Worm (Caenorhabditis elegans) whole organism, L1 larva: ENCODE results near the gene rgs-5.
A peak's percentile ranks its signal among the peaks of the same experiment; 100 is the strongest.

ENCODE experiments used
- C34B4.2 ChIP-seq: sonication (generic microtip); optimal IDR thresholded peaks from 2 replicates; lab custom pipeline; 2017; ENCODE audit warnings: mild to moderate bottlenecking, missing genetic modification characterization, missing compliant biosample characterization
- F16B12.6 ChIP-seq: fragments of 150-350 bp; optimal IDR thresholded peaks from 2 replicates; lab custom pipeline; 2014; ENCODE audit warnings: missing biosample characterization, missing genetic modification characterization
- Y116A8C.19 ChIP-seq: sonication (generic microtip); optimal IDR thresholded peaks from 2 replicates; lab custom pipeline; 2016; ENCODE audit warnings: missing compliant biosample characterization, missing genetic modification characterization, borderline replicate concordance
- aha-1 ChIP-seq: fragments of 150-350 bp; optimal IDR thresholded peaks from 2 replicates; lab custom pipeline; 2014; ENCODE audit warnings: missing biosample characterization, missing genetic modification characterization
- alr-1 ChIP-seq: fragments of 200-800 bp; sonication (Bioruptor generic); optimal IDR thresholded peaks from 2 replicates; lab custom pipeline; 2018; ENCODE audit warnings: borderline replicate concordance, mild to moderate bottlenecking, missing genetic modification characterization, missing compliant biosample characterization
- ama-1 ChIP-seq: fragments of 150-350 bp; optimal IDR thresholded peaks from 2 replicates; lab custom pipeline; 2014
- blmp-1 ChIP-seq: fragments of 150-350 bp; optimal IDR thresholded peaks from 2 replicates; lab custom pipeline; 2014; ENCODE audit warnings: missing biosample characterization, missing genetic modification characterization
- ceh-63 ChIP-seq: fragments of 200-800 bp; sonication (Bioruptor generic); optimal IDR thresholded peaks from 2 replicates; lab custom pipeline; 2018; ENCODE audit warnings: mild to moderate bottlenecking, missing genetic modification characterization, missing compliant biosample characterization
- ceh-8 ChIP-seq: fragments of 200-800 bp; sonication (Bioruptor generic); optimal IDR thresholded peaks from 2 replicates; lab custom pipeline; 2018; ENCODE audit warnings: mild to moderate bottlenecking, missing genetic modification characterization, moderate library complexity, missing compliant biosample characterization
- ceh-88 ChIP-seq: fragments of 200-800 bp; sonication (Bioruptor generic); IDR thresholded peaks from 2 replicates; pipeline ENCODE4 v1.3.6; 2022; ENCODE audit warnings: missing genetic modification characterization, missing compliant biosample characterization
- ceh-90 ChIP-seq: sonication (generic microtip); optimal IDR thresholded peaks from 2 replicates; lab custom pipeline; 2016; ENCODE audit warnings: missing genetic modification characterization, missing compliant biosample characterization
- ces-1 ChIP-seq: fragments of 150-350 bp; optimal IDR thresholded peaks from 2 replicates; lab custom pipeline; 2014; ENCODE audit warnings: missing biosample characterization, missing genetic modification reagents, missing genetic modification characterization
- dsc-1 ChIP-seq: sonication (generic microtip); optimal IDR thresholded peaks from 2 replicates; lab custom pipeline; 2016; ENCODE audit warnings: mild to moderate bottlenecking, missing genetic modification characterization, missing compliant biosample characterization
- elt-3 ChIP-seq, 6 experiments: fragments of 150-350 bp in 1 of 6; sonication (generic microtip); optimal IDR thresholded peaks; 2 replicates each; lab custom pipeline; 2017 to 2018; ENCODE audit warnings: missing biosample characterization in 6 of 6, missing genetic modification characterization in 6 of 6, inconsistent platforms in 1 of 6
- ets-5 ChIP-seq: fragments of 200-800 bp; sonication (Bioruptor generic); IDR thresholded peaks from 2 replicates; pipeline ENCODE4 v1.3.6; 2022; ENCODE audit warnings: missing genetic modification characterization, missing compliant biosample characterization
- fkh-10 ChIP-seq: sonication (generic microtip); optimal IDR thresholded peaks from 2 replicates; lab custom pipeline; 2017; ENCODE audit warnings: missing biosample characterization, missing genetic modification reagents, missing genetic modification characterization
- fkh-4 ChIP-seq: sonication (generic microtip); optimal IDR thresholded peaks from 2 replicates; lab custom pipeline; 2016; ENCODE audit warnings: missing compliant biosample characterization, missing genetic modification characterization, borderline replicate concordance
- fkh-8 ChIP-seq: sonication (generic microtip); optimal IDR thresholded peaks from 2 replicates; lab custom pipeline; 2016; ENCODE audit warnings: mild to moderate bottlenecking, missing genetic modification characterization, missing compliant biosample characterization
- fos-1 ChIP-seq: fragments of 150-350 bp; optimal IDR thresholded peaks from 2 replicates; lab custom pipeline; 2014; ENCODE audit warnings: missing biosample characterization, missing genetic modification characterization
- grh-1 ChIP-seq: fragments of 200-800 bp; sonication (Bioruptor generic); IDR thresholded peaks from 2 replicates; pipeline ENCODE4 v1.3.6; 2022; ENCODE audit warnings: missing genetic modification reagents, missing genetic modification characterization, missing compliant biosample characterization
- irx-1 ChIP-seq: sonication (generic microtip); optimal IDR thresholded peaks from 2 replicates; lab custom pipeline; 2016; ENCODE audit warnings: missing genetic modification characterization, missing compliant biosample characterization
- jun-1 ChIP-seq: fragments of 150-350 bp; optimal IDR thresholded peaks from 2 replicates; lab custom pipeline; 2014; ENCODE audit warnings: missing biosample characterization, missing genetic modification reagents, missing genetic modification characterization
- lin-13 ChIP-seq: fragments of 150-350 bp; optimal IDR thresholded peaks from 2 replicates; lab custom pipeline; 2014; ENCODE audit warnings: missing biosample characterization, missing genetic modification reagents, missing genetic modification characterization
- lin-14 ChIP-seq: fragments of 200-800 bp; sonication (Bioruptor generic); optimal IDR thresholded peaks from 2 replicates; lab custom pipeline; 2018; ENCODE audit warnings: mild to moderate bottlenecking, missing genetic modification characterization, moderate library complexity, missing compliant biosample characterization
- lin-35 ChIP-seq, 2 experiments: fragments of 150-350 bp; optimal IDR thresholded peaks; 2 replicates each; lab custom pipeline; 2014; ENCODE audit warnings: missing biosample characterization in 2 of 2, missing genetic modification characterization in 2 of 2, missing genetic modification reagents in 2 of 2
- lin-39 ChIP-seq: fragments of 150-350 bp; optimal IDR thresholded peaks from 2 replicates; lab custom pipeline; 2014; ENCODE audit warnings: missing biosample characterization, missing genetic modification reagents, missing genetic modification characterization
- mab-9 ChIP-seq: fragments of 200-800 bp; sonication (Bioruptor generic); IDR thresholded peaks from 2 replicates; pipeline ENCODE4 v1.3.6; 2022; ENCODE audit warnings: missing genetic modification reagents, missing genetic modification characterization, missing compliant biosample characterization
- mdl-1 ChIP-seq, 2 experiments: fragments of 150-350 bp; optimal IDR thresholded peaks; 2 replicates each; lab custom pipeline; 2014 to 2017; ENCODE audit warnings: missing biosample characterization in 2 of 2, missing genetic modification characterization in 2 of 2, inconsistent platforms in 1 of 2
- mep-1 ChIP-seq: fragments of 150-350 bp; optimal IDR thresholded peaks from 2 replicates; lab custom pipeline; 2014; ENCODE audit warnings: missing biosample characterization, missing genetic modification characterization
- nhr-11 ChIP-seq: fragments of 150-350 bp; optimal IDR thresholded peaks from 2 replicates; lab custom pipeline; 2014; ENCODE audit warnings: missing biosample characterization, missing genetic modification characterization
- nhr-12 ChIP-seq: sonication (generic microtip); optimal IDR thresholded peaks from 2 replicates; lab custom pipeline; 2017; ENCODE audit warnings: missing biosample characterization, missing genetic modification characterization
- nhr-19 ChIP-seq: fragments of 200-800 bp; sonication (Bioruptor generic); conservative IDR thresholded peaks from 2 replicates; pipeline ENCODE4 v1.3.6; 2022; ENCODE audit warnings: missing genetic modification characterization, missing compliant biosample characterization
- nhr-20 ChIP-seq: sonication (generic microtip); optimal IDR thresholded peaks from 2 replicates; lab custom pipeline; 2016; ENCODE audit warnings: mild to moderate bottlenecking, missing genetic modification characterization, missing compliant biosample characterization
- nhr-28 ChIP-seq: fragments of 150-350 bp; optimal IDR thresholded peaks from 2 replicates; lab custom pipeline; 2014; ENCODE audit warnings: missing biosample characterization, missing genetic modification characterization
- nhr-76 ChIP-seq: sonication (generic microtip); optimal IDR thresholded peaks from 2 replicates; lab custom pipeline; 2017; ENCODE audit warnings: missing biosample characterization, missing genetic modification characterization
- nhr-84 ChIP-seq: sonication (generic microtip); optimal IDR thresholded peaks from 2 replicates; lab custom pipeline; 2017; ENCODE audit warnings: missing biosample characterization, missing genetic modification characterization
- nhr-85 ChIP-seq: sonication (generic microtip); peaks from one replicate; lab custom pipeline; 2016; ENCODE audit warnings: missing genetic modification characterization, inconsistent platforms, missing compliant biosample characterization
- nhr-90 ChIP-seq: sonication (generic microtip); optimal IDR thresholded peaks from 2 replicates; lab custom pipeline; 2016; ENCODE audit warnings: mild to moderate bottlenecking, missing genetic modification characterization, missing compliant biosample characterization; ENCODE audit not compliant: poor library complexity
- pag-3 ChIP-seq: sonication (generic microtip); optimal IDR thresholded peaks from 2 replicates; lab custom pipeline; 2017; ENCODE audit warnings: missing genetic modification characterization, mild to moderate bottlenecking, missing compliant biosample characterization, antibody characterized with exemption, borderline replicate concordance; ENCODE audit not compliant: insufficient read depth
- pqm-1 ChIP-seq: sonication (generic microtip); optimal IDR thresholded peaks from 3 replicates; lab custom pipeline; 2017; ENCODE audit warnings: missing biosample characterization, missing genetic modification characterization
- rnt-1 ChIP-seq: sonication (generic microtip); optimal IDR thresholded peaks from 2 replicates; lab custom pipeline; 2016; ENCODE audit warnings: mild to moderate bottlenecking, missing genetic modification characterization, moderate library complexity, missing compliant biosample characterization
- skn-1 ChIP-seq: fragments of 150-350 bp; optimal IDR thresholded peaks from 2 replicates; lab custom pipeline; 2014; ENCODE audit warnings: missing biosample characterization, missing genetic modification characterization
- snpc-4 ChIP-seq: fragments of 150-350 bp; optimal IDR thresholded peaks from 2 replicates; lab custom pipeline; 2014; ENCODE audit warnings: missing biosample characterization, missing genetic modification characterization
- sptf-1 ChIP-seq: fragments of 150-350 bp; optimal IDR thresholded peaks from 2 replicates; lab custom pipeline; 2014; ENCODE audit warnings: missing biosample characterization, missing genetic modification characterization
- sup-37 ChIP-seq: fragments of 200-800 bp; sonication (Bioruptor generic); optimal IDR thresholded peaks from 2 replicates; lab custom pipeline; 2018; ENCODE audit warnings: mild to moderate bottlenecking, missing genetic modification characterization, missing compliant biosample characterization
- tbx-2 ChIP-seq: sonication (generic microtip); optimal IDR thresholded peaks from 2 replicates; lab custom pipeline; 2016; ENCODE audit warnings: missing genetic modification characterization, missing compliant biosample characterization
- tlp-1 ChIP-seq: fragments of 150-350 bp; optimal IDR thresholded peaks from 2 replicates; lab custom pipeline; 2014; ENCODE audit warnings: missing biosample characterization, missing genetic modification characterization
- unc-30 ChIP-seq: sonication (generic microtip); optimal IDR thresholded peaks from 2 replicates; lab custom pipeline; 2017; ENCODE audit warnings: missing biosample characterization, missing genetic modification characterization
- unc-62 ChIP-seq: fragments of 150-350 bp; optimal IDR thresholded peaks from 2 replicates; lab custom pipeline; 2014; ENCODE audit warnings: missing biosample characterization, missing genetic modification reagents, missing genetic modification characterization
- unc-98 ChIP-seq: fragments of 200-800 bp; sonication (Bioruptor generic); IDR thresholded peaks from 2 replicates; pipeline ENCODE4 v1.3.6; 2022; ENCODE audit warnings: missing genetic modification characterization, missing compliant biosample characterization
- xbp-1 ChIP-seq: sonication (generic microtip); optimal IDR thresholded peaks from 2 replicates; lab custom pipeline; 2016; ENCODE audit warnings: missing genetic modification characterization, missing compliant biosample characterization
- zag-1 ChIP-seq: fragments of 150-350 bp; optimal IDR thresholded peaks from 2 replicates; lab custom pipeline; 2014; ENCODE audit warnings: missing biosample characterization, missing genetic modification characterization
- zip-4 ChIP-seq: fragments of 200-800 bp; sonication (Bioruptor generic); optimal IDR thresholded peaks from 2 replicates; lab custom pipeline; 2018; ENCODE audit warnings: mild to moderate bottlenecking, missing genetic modification characterization, moderate library complexity, missing compliant biosample characterization
- ztf-4 ChIP-seq: fragments of 150-350 bp; optimal IDR thresholded peaks from 2 replicates; lab custom pipeline; 2014; ENCODE audit warnings: missing biosample characterization, missing genetic modification characterization

rgs-5 gene

ce11 chrIII:5678935-5679334 is 19.4 kb upstream of the rgs-5 start, which contains the start of the genes ska-3 and rps-12:
ska-3 (minus strand) TSS chrIII:5679005.
rps-12 (plus strand) TSS chrIII:5679298.
- TF ChIP-seq pag-3 (tag; lab: Kevin White, UChicago): peak; percentile 87
- peak; percentile 98 for TF ChIP-seq ztf-4
- TF ChIP-seq nhr-84 (tag; lab: Kevin White, UChicago): no peak
- TF ChIP-seq sptf-1 (tag; lab: Kevin White, UChicago): no peak
- peak; percentile 14 for TF ChIP-seq Y116A8C.19 (tag; lab: Kevin White, UChicago)
- peak; percentile 76 for TF ChIP-seq F16B12.6 (tag; lab: Kevin White, UChicago)
- no peak for TF ChIP-seq ets-5 (GFP tag; lab: Robert Waterston, UW)
- TF ChIP-seq jun-1: peak; percentile 98
- peak; percentile 98 for TF ChIP-seq fos-1
- no peak for TF ChIP-seq tlp-1
- peak; percentile 99 for TF ChIP-seq fkh-8
- peak; percentile 92 for TF ChIP-seq fkh-4 (tag; lab: Kevin White, UChicago)
- peak; percentile 91 for TF ChIP-seq aha-1 (tag; lab: Kevin White, UChicago)
- peak; percentile 99 for TF ChIP-seq tbx-2 (tag; lab: Kevin White, UChicago)
- TF ChIP-seq zag-1 (tag; lab: Kevin White, UChicago): peak; percentile 90
- peak; percentile 99 for TF ChIP-seq lin-13 (GFP tag; lab: Kevin White, UChicago)
- peak; percentile 96 for TF ChIP-seq irx-1
- TF ChIP-seq nhr-19: peak; percentile 99
- TF ChIP-seq zip-4: peak; percentile 94
- TF ChIP-seq rnt-1 (tag; lab: Kevin White, UChicago): peak; percentile 99
- TF ChIP-seq pqm-1 (tag; lab: Kevin White, UChicago): no peak
- peak; percentile 54 to 99 for TF ChIP-seq mdl-1 (tag; optimal IDR thresholded peaks at IDR 0.05; lab: Kevin White, UChicago)
- peak; percentile 83 for TF ChIP-seq ceh-63 (GFP tag; lab: Kevin White, UChicago)
- TF ChIP-seq skn-1: peak; percentile 98
- TF ChIP-seq lin-14 (GFP tag; lab: Kevin White, UChicago): peak; percentile 98
- TF ChIP-seq mep-1 (tag; lab: Kevin White, UChicago): peak; percentile 100
- peak; percentile 79 for TF ChIP-seq unc-62 (GFP tag; lab: Kevin White, UChicago)
- peak; percentile 97 for TF ChIP-seq ceh-8 (GFP tag; lab: Kevin White, UChicago)
- peak; percentile 98 to 100 for TF ChIP-seq lin-35 (GFP tag; optimal IDR thresholded peaks at IDR 0.05; lab: Kevin White, UChicago)
- no peak for TF ChIP-seq alr-1
- peak; percentile 93 for TF ChIP-seq sup-37 (GFP tag; lab: Kevin White, UChicago)
- TF ChIP-seq nhr-20 (tag; lab: Kevin White, UChicago): peak; percentile 99
- TF ChIP-seq nhr-76: peak; percentile 82
- peak; percentile 96 to 100 (median 99) for TF ChIP-seq elt-3 (tag; optimal IDR thresholded peaks at IDR 0.05; lab: Kevin White, UChicago)
- TF ChIP-seq lin-39: peak; percentile 97
- peak; percentile 92 for TF ChIP-seq blmp-1 (tag; lab: Kevin White, UChicago)
- peak; percentile 97 for TF ChIP-seq grh-1 (GFP tag; lab: Robert Waterston, UW)
- TF ChIP-seq fkh-10 (GFP tag; lab: Kevin White, UChicago): peak; percentile 99
- TF ChIP-seq ceh-88: peak; percentile 95
- TF ChIP-seq ces-1 (GFP tag; lab: Kevin White, UChicago): no peak
- peak; percentile 93 for TF ChIP-seq snpc-4
- TF ChIP-seq mab-9 (GFP tag; lab: Robert Waterston, UW): peak; percentile 94
- TF ChIP-seq C34B4.2 (tag; lab: Kevin White, UChicago): peak; percentile 88
- TF ChIP-seq ama-1 (lab: Kevin White, UChicago): peak; percentile 93
- TF ChIP-seq dsc-1 (tag; lab: Kevin White, UChicago): peak; percentile 99
- TF ChIP-seq unc-30 (tag; lab: Kevin White, UChicago): peak; percentile 33
- peak; percentile 99 for TF ChIP-seq xbp-1 (tag; lab: Kevin White, UChicago)
- peak; percentile 96 for TF ChIP-seq nhr-11
- TF ChIP-seq ceh-90 (tag; lab: Kevin White, UChicago): peak; percentile 69
- peak; percentile 99 for TF ChIP-seq nhr-90 (tag; lab: Kevin White, UChicago)
- peak; percentile 99 for TF ChIP-seq nhr-85 (tag; lab: Kevin White, UChicago)
- TF ChIP-seq unc-98: peak; percentile 86
- peak; percentile 19 for TF ChIP-seq nhr-28 (tag; lab: Kevin White, UChicago)
- TF ChIP-seq nhr-12 (tag; lab: Kevin White, UChicago): peak; percentile 58
